Worm (Caenorhabditis elegans) whole organism, late embryonic: ENCODE results near the gene dot-1.4.

Experiments used
- K02D7.2 ChIP-seq: sonication (generic microtip); optimal IDR thresholded peaks from 2 replicates; lab custom pipeline; 2017; ENCODE audit warnings: mild to moderate bottlenecking, missing genetic modification characterization, missing compliant biosample characterization
- Y22D7AL.16 ChIP-seq: sonication (generic microtip); optimal IDR thresholded peaks from 2 replicates; lab custom pipeline; 2016; ENCODE audit warnings: missing genetic modification characterization, missing compliant biosample characterization
- ahr-1 ChIP-seq: sonication (generic microtip); optimal IDR thresholded peaks from 2 replicates; lab custom pipeline; 2016; ENCODE audit warnings: missing genetic modification characterization, missing compliant biosample characterization
- ceh-45 ChIP-seq: fragments of 200-800 bp; sonication (Bioruptor generic); IDR thresholded peaks from 2 replicates; pipeline ENCODE4 v1.3.6; 2022; ENCODE audit warnings: missing genetic modification reagents, missing genetic modification characterization, missing compliant biosample characterization
- elt-2 ChIP-seq: sonication (generic microtip); optimal IDR thresholded peaks from 2 replicates; lab custom pipeline; 2016; ENCODE audit warnings: missing genetic modification reagents, missing genetic modification characterization, missing compliant biosample characterization
- ets-4 ChIP-seq: sonication (generic microtip); optimal IDR thresholded peaks from 2 replicates; lab custom pipeline; 2016; ENCODE audit warnings: missing genetic modification characterization, missing compliant biosample characterization
- gmeb-2 ChIP-seq: sonication (generic microtip); optimal IDR thresholded peaks from 2 replicates; lab custom pipeline; 2016; ENCODE audit warnings: missing genetic modification characterization, inconsistent platforms, missing compliant biosample characterization
- hlh-6 ChIP-seq: sonication (generic microtip); optimal IDR thresholded peaks from 2 replicates; lab custom pipeline; 2016; ENCODE audit warnings: missing genotype, missing genetic modification characterization, missing compliant biosample characterization
- lim-6 ChIP-seq: sonication (generic microtip); optimal IDR thresholded peaks from 2 replicates; lab custom pipeline; 2016; ENCODE audit warnings: missing genetic modification characterization, missing compliant biosample characterization
- pat-9 ChIP-seq: fragments of 200-800 bp; sonication (Bioruptor generic); optimal IDR thresholded peaks from 2 replicates; lab custom pipeline; 2018; ENCODE audit warnings: mild to moderate bottlenecking, missing genetic modification characterization, moderate library complexity, missing compliant biosample characterization
- unc-55 ChIP-seq: sonication (generic microtip); optimal IDR thresholded peaks from 2 replicates; lab custom pipeline; 2017; ENCODE audit warnings: missing biosample characterization, missing genetic modification reagents, missing genetic modification characterization

- TF ChIP-seq elt-2 (no peak), ceh-45 (no peak), unc-55 (GFP tag; lab: Kevin White, UChicago) (no peak), ets-4 (tag; lab: Kevin White, UChicago) (no peak), gmeb-2 (tag; lab: Kevin White, UChicago) (no peak), lim-6 (tag; lab: Kevin White, UChicago) (no peak), hlh-6 (tag; lab: Kevin White, UChicago) (no peak), K02D7.2 (tag; lab: Kevin White, UChicago) (no peak), ahr-1 (tag; lab: Kevin White, UChicago) (no peak), Y22D7AL.16 (tag; lab: Kevin White, UChicago) (no peak), pat-9 (tag; lab: Kevin White, UChicago) (no peak)
Observed at ce11 chrX:11965663-11966304, 34.3 kb upstream of the dot-1.4 start, which contains the start of gene sams-1.
